Fruit fly (Drosophila melanogaster): ENCODE measurements around the gene Blos2.

DNA sequence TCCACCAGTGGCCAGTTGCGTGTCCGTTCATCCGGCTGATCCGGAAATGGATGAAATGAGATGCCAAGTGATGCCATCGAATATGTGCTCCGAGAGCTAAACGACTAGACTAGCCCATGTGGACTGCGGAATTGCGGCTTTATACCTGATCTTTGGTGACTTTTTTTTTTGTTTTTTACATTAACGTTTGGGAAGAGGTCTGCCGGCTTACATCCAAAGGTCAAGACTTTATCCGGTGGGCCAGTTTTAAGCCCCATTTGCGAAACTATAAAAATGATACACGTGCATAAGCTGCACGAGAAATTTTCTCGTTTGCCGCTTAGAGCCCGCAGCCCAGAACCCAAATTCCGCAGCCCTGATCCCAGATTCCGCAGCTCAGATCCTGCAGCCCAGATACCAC lies 41.6 kb downstream of the Blos2 start, which contains the start of gene Elo68alpha:
- TF ChIP-seq CG16779 (GFP tag; IDR thresholded peaks at IDR 0.05) (no peak), CG8290 (GFP tag; optimal IDR thresholded peaks at IDR 0.05) (no peak), CG8290 (tag; optimal IDR thresholded peaks at IDR 0.05) (no peak), CG13296 (GFP tag; optimal IDR thresholded peaks at IDR 0.05) (no peak), H2.0 (GFP tag; IDR thresholded peaks at IDR 0.05) (no peak), CG33557 (GFP tag; optimal IDR thresholded peaks at IDR 0.05) (no peak), CG10543 (GFP tag; optimal IDR thresholded peaks at IDR 0.05) (no peak), CG12236 (GFP tag; optimal IDR thresholded peaks at IDR 0.05) (no peak), dysf (GFP tag; IDR thresholded peaks at IDR 0.05) (no peak), Antp (GFP tag; optimal IDR thresholded peaks at IDR 0.05) (no peak), NC2α (GFP tag; optimal IDR thresholded peaks at IDR 0.05) (no peak), Stat92E (GFP tag; optimal IDR thresholded peaks at IDR 0.05) (no peak), CG8765 (GFP tag; IDR thresholded peaks at IDR 0.05) (no peak), ara (GFP tag; IDR thresholded peaks at IDR 0.05) (no peak), CG7372 (GFP tag; IDR thresholded peaks at IDR 0.05) (no peak)
